Worm (Caenorhabditis elegans): Measurements from ENCODE around the gene C54E10.10.

Gene C54E10.10

ce11 chrV:18790658-18791057 lies 12.5 kb downstream of the C54E10.10 start, which contains the start of gene nhr-231:
Gene nhr-231, plus strand, starts transcription at chrV:18790958.
- TF ChIP-seq pha-4 (tag; optimal IDR thresholded peaks at IDR 0.05) (no peak), elt-4 (tag; optimal IDR thresholded peaks at IDR 0.05) (no peak), C38D4.7 (GFP tag; optimal IDR thresholded peaks at IDR 0.05) (no peak), ref-2 (tag; optimal IDR thresholded peaks at IDR 0.05) (no peak), ceh-14 (tag; optimal IDR thresholded peaks at IDR 0.05) (no peak), syd-9 (tag; optimal IDR thresholded peaks at IDR 0.05) (no peak), unc-55 (GFP tag; optimal IDR thresholded peaks at IDR 0.05) (no peak), madf-2 (tag; optimal IDR thresholded peaks at IDR 0.05) (no peak), ceh-19 (GFP tag; optimal IDR thresholded peaks at IDR 0.05) (no peak), pag-3 (tag; optimal IDR thresholded peaks at IDR 0.05; ENCODE audit: borderline replicate concordance) (no peak), fax-1 (tag; optimal IDR thresholded peaks at IDR 0.05) (no peak), fkh-6 (tag; optimal IDR thresholded peaks at IDR 0.05) (no peak), odd-2 (tag; optimal IDR thresholded peaks at IDR 0.05) (no peak), tbx-7 (tag; optimal IDR thresholded peaks at IDR 0.05) (no peak), ceh-2 (tag; optimal IDR thresholded peaks at IDR 0.05) (no peak), ceh-34 (tag; optimal IDR thresholded peaks at IDR 0.05) (no peak)

ce11 chrV:18787417-18787918 lies 15.7 kb downstream of the C54E10.10 start, which contains the start of gene Y17D7B.2:
Gene Y17D7B.2, plus strand, starts transcription at chrV:18787739.
- TF ChIP-seq ceh-19 (GFP tag; optimal IDR thresholded peaks at IDR 0.05) (no peak), ceh-45 (GFP tag; IDR thresholded peaks at IDR 0.05) (no peak), rnt-1 (tag; optimal IDR thresholded peaks at IDR 0.05) (no peak), ttx-3 (tag; optimal IDR thresholded peaks at IDR 0.05) (no peak), pros-1 (tag; optimal IDR thresholded peaks at IDR 0.05) (no peak), nhr-11 (tag; optimal IDR thresholded peaks at IDR 0.05) (no peak), ceh-6 (GFP tag; optimal IDR thresholded peaks at IDR 0.05) (no peak), K09A11.1 (tag; optimal IDR thresholded peaks at IDR 0.05; ENCODE audit: insufficient read depth) (no peak), pqm-1 (tag; optimal IDR thresholded peaks at IDR 0.05) (no peak), hlh-8 (tag; optimal IDR thresholded peaks at IDR 0.05) (no peak), ceh-24 (tag; optimal IDR thresholded peaks at IDR 0.05) (no peak), ceh-22 (tag; optimal IDR thresholded peaks at IDR 0.05) (no peak), hlh-13 (GFP tag; optimal IDR thresholded peaks at IDR 0.05) (no peak), ceh-2 (tag; optimal IDR thresholded peaks at IDR 0.05) (no peak), F13H6.1 (tag; optimal IDR thresholded peaks at IDR 0.05) (no peak)

- TF ChIP-seq ets-4 (tag; optimal IDR thresholded peaks at IDR 0.05) (no peak), fkh-6 (tag; optimal IDR thresholded peaks at IDR 0.05) (no peak)
Observed at ce11 chrV:18786694-18787093, 16.5 kb downstream of the C54E10.10 start, which contains the start of gene Y17D7B.3. Gene Y17D7B.3, minus strand, starts transcription at chrV:18786794.

ce11 chrV:18783474-18783873 lies 19.7 kb downstream of the C54E10.10 start, which contains the start of gene Y17D7B.10:
Gene Y17D7B.10, plus strand, starts transcription at chrV:18783716.
- TF ChIP-seq F13H6.1 (tag; optimal IDR thresholded peaks at IDR 0.05) (no peak), rnt-1 (tag; optimal IDR thresholded peaks at IDR 0.05) (no peak), unc-3 (GFP tag; conservative IDR thresholded peaks at IDR 0.05) (no peak), unc-3 (tag; optimal IDR thresholded peaks at IDR 0.05) (no peak), K09A11.1 (tag; optimal IDR thresholded peaks at IDR 0.05; ENCODE audit: insufficient read depth) (no peak), ceh-30 (tag; optimal IDR thresholded peaks at IDR 0.05) (no peak), ceh-18 (tag; optimal IDR thresholded peaks at IDR 0.05) (no peak), ceh-14 (tag; optimal IDR thresholded peaks at IDR 0.05) (no peak), che-1 (tag; optimal IDR thresholded peaks at IDR 0.05) (no peak), dmd-4 (tag; optimal IDR thresholded peaks at IDR 0.05; ENCODE audit: borderline replicate concordance) (no peak), lim-6 (tag; optimal IDR thresholded peaks at IDR 0.05) (no peak)

Measured in whole organism, late embryonic.